Worm (Caenorhabditis elegans): ENCODE results near the gene gyg-2.

ce11 chrV:16784806-16785205, 38.7 kb upstream of the gyg-2 start:
- no peak for TF ChIP-seq mab-5 (tag; optimal IDR thresholded peaks at IDR 0.05)
- TF ChIP-seq fos-1 (tag; optimal IDR thresholded peaks at IDR 0.05), result no peak
- TF ChIP-seq sem-4 (tag; optimal IDR thresholded peaks at IDR 0.05), result no peak
- TF ChIP-seq nhr-77 (tag; optimal IDR thresholded peaks at IDR 0.05), result no peak
- TF ChIP-seq nhr-6 (tag; optimal IDR thresholded peaks at IDR 0.05), result no peak
- TF ChIP-seq lsy-2 (tag; optimal IDR thresholded peaks at IDR 0.05), result no peak

Measured in whole organism, L2 larva.